Worm (Caenorhabditis elegans) whole organism, L1 larva: Measurements from ENCODE around the gene vha-7.
A peak's percentile ranks its signal among the peaks of the same experiment; 100 is the strongest.

ENCODE experiments used
- C34B4.2 ChIP-seq: sonication (generic microtip); optimal IDR thresholded peaks from 2 replicates; lab custom pipeline; 2017; ENCODE audit warnings: mild to moderate bottlenecking, missing genetic modification characterization, missing compliant biosample characterization
- alr-1 ChIP-seq: fragments of 200-800 bp; sonication (Bioruptor generic); optimal IDR thresholded peaks from 2 replicates; lab custom pipeline; 2018; ENCODE audit warnings: borderline replicate concordance, mild to moderate bottlenecking, missing genetic modification characterization, missing compliant biosample characterization
- aly-2 ChIP-seq: fragments of 150-350 bp; optimal IDR thresholded peaks from 2 replicates; lab custom pipeline; 2014; ENCODE audit warnings: missing biosample characterization, missing genetic modification characterization
- ama-1 ChIP-seq: fragments of 150-350 bp; optimal IDR thresholded peaks from 2 replicates; lab custom pipeline; 2014
- blmp-1 ChIP-seq: fragments of 150-350 bp; optimal IDR thresholded peaks from 2 replicates; lab custom pipeline; 2014; ENCODE audit warnings: missing biosample characterization, missing genetic modification characterization
- ceh-8 ChIP-seq: fragments of 200-800 bp; sonication (Bioruptor generic); optimal IDR thresholded peaks from 2 replicates; lab custom pipeline; 2018; ENCODE audit warnings: mild to moderate bottlenecking, missing genetic modification characterization, moderate library complexity, missing compliant biosample characterization
- ceh-88 ChIP-seq: fragments of 200-800 bp; sonication (Bioruptor generic); IDR thresholded peaks from 2 replicates; pipeline ENCODE4 v1.3.6; 2022; ENCODE audit warnings: missing genetic modification characterization, missing compliant biosample characterization
- ceh-90 ChIP-seq: sonication (generic microtip); optimal IDR thresholded peaks from 2 replicates; lab custom pipeline; 2016; ENCODE audit warnings: missing genetic modification characterization, missing compliant biosample characterization
- dpl-1 ChIP-seq, 3 experiments: fragments of 150-350 bp in 2 of 3; sonication (generic microtip) in 1 of 3; optimal IDR thresholded peaks; 2 replicates each; lab custom pipeline; 2014 to 2017; ENCODE audit warnings: missing biosample characterization in 3 of 3, missing genetic modification characterization in 3 of 3, missing genetic modification reagents in 3 of 3
- dsc-1 ChIP-seq: sonication (generic microtip); optimal IDR thresholded peaks from 2 replicates; lab custom pipeline; 2016; ENCODE audit warnings: mild to moderate bottlenecking, missing genetic modification characterization, missing compliant biosample characterization
- efl-1 ChIP-seq, 4 experiments: fragments of 150-350 bp; optimal IDR thresholded peaks in 3 of 4; peaks in 1 of 4; 1 replicate in 1 of 4; 2 replicates in 3 of 4; lab custom pipeline; 2014; ENCODE audit warnings: missing biosample characterization in 2 of 4, missing genetic modification characterization in 2 of 4, missing genetic modification reagents in 2 of 4
- elt-3 ChIP-seq, 6 experiments: fragments of 150-350 bp in 1 of 6; sonication (generic microtip); optimal IDR thresholded peaks; 2 replicates each; lab custom pipeline; 2017 to 2018; ENCODE audit warnings: missing biosample characterization in 6 of 6, missing genetic modification characterization in 6 of 6, inconsistent platforms in 1 of 6
- ets-5 ChIP-seq: fragments of 200-800 bp; sonication (Bioruptor generic); IDR thresholded peaks from 2 replicates; pipeline ENCODE4 v1.3.6; 2022; ENCODE audit warnings: missing genetic modification characterization, missing compliant biosample characterization
- fkh-10 ChIP-seq: sonication (generic microtip); optimal IDR thresholded peaks from 2 replicates; lab custom pipeline; 2017; ENCODE audit warnings: missing biosample characterization, missing genetic modification reagents, missing genetic modification characterization
- fos-1 ChIP-seq: fragments of 150-350 bp; optimal IDR thresholded peaks from 2 replicates; lab custom pipeline; 2014; ENCODE audit warnings: missing biosample characterization, missing genetic modification characterization
- hpl-2 ChIP-seq: fragments of 150-350 bp; optimal IDR thresholded peaks from 2 replicates; lab custom pipeline; 2014; ENCODE audit warnings: missing biosample characterization, missing genetic modification reagents, missing genetic modification characterization
- irx-1 ChIP-seq: sonication (generic microtip); optimal IDR thresholded peaks from 2 replicates; lab custom pipeline; 2016; ENCODE audit warnings: missing genetic modification characterization, missing compliant biosample characterization
- isw-1 ChIP-seq: fragments of 200-800 bp; sonication (Bioruptor generic); IDR thresholded peaks from 2 replicates; pipeline ENCODE4 v1.3.6; 2022; ENCODE audit warnings: missing genetic modification characterization, missing compliant biosample characterization
- jun-1 ChIP-seq: fragments of 150-350 bp; optimal IDR thresholded peaks from 2 replicates; lab custom pipeline; 2014; ENCODE audit warnings: missing biosample characterization, missing genetic modification reagents, missing genetic modification characterization
- lin-14 ChIP-seq: fragments of 200-800 bp; sonication (Bioruptor generic); optimal IDR thresholded peaks from 2 replicates; lab custom pipeline; 2018; ENCODE audit warnings: mild to moderate bottlenecking, missing genetic modification characterization, moderate library complexity, missing compliant biosample characterization
- lin-35 ChIP-seq, 2 experiments: fragments of 150-350 bp; optimal IDR thresholded peaks; 2 replicates each; lab custom pipeline; 2014; ENCODE audit warnings: missing biosample characterization in 2 of 2, missing genetic modification characterization in 2 of 2, missing genetic modification reagents in 2 of 2
- lin-39 ChIP-seq: fragments of 150-350 bp; optimal IDR thresholded peaks from 2 replicates; lab custom pipeline; 2014; ENCODE audit warnings: missing biosample characterization, missing genetic modification reagents, missing genetic modification characterization
- lir-3 ChIP-seq: sonication (generic microtip); optimal IDR thresholded peaks from 2 replicates; lab custom pipeline; 2016; ENCODE audit warnings: mild to moderate bottlenecking, missing genetic modification characterization, moderate library complexity, missing compliant biosample characterization; ENCODE audit not compliant: poor library complexity
- lsy-2 ChIP-seq, 2 experiments: fragments of 150-350 bp; optimal IDR thresholded peaks; 2 replicates each; lab custom pipeline; 2014; ENCODE audit warnings: missing biosample characterization in 2 of 2, missing genetic modification characterization in 2 of 2
- mep-1 ChIP-seq: fragments of 150-350 bp; optimal IDR thresholded peaks from 2 replicates; lab custom pipeline; 2014; ENCODE audit warnings: missing biosample characterization, missing genetic modification characterization
- nhr-20 ChIP-seq: sonication (generic microtip); optimal IDR thresholded peaks from 2 replicates; lab custom pipeline; 2016; ENCODE audit warnings: mild to moderate bottlenecking, missing genetic modification characterization, missing compliant biosample characterization
- nhr-237 ChIP-seq: fragments of 150-350 bp; optimal IDR thresholded peaks from 2 replicates; lab custom pipeline; 2014; ENCODE audit warnings: missing biosample characterization, missing genetic modification characterization
- nhr-47 ChIP-seq: sonication (generic microtip); optimal IDR thresholded peaks from 2 replicates; lab custom pipeline; 2016; ENCODE audit warnings: mild to moderate bottlenecking, missing genetic modification characterization, moderate library complexity, missing compliant biosample characterization
- nhr-71 ChIP-seq: sonication (generic microtip); optimal IDR thresholded peaks from 2 replicates; lab custom pipeline; 2016; ENCODE audit warnings: mild to moderate bottlenecking, missing genetic modification characterization, moderate library complexity, missing compliant biosample characterization
- nhr-77 ChIP-seq: fragments of 150-350 bp; optimal IDR thresholded peaks from 2 replicates; lab custom pipeline; 2014; ENCODE audit warnings: missing biosample characterization, missing genetic modification characterization
- nhr-84 ChIP-seq: sonication (generic microtip); optimal IDR thresholded peaks from 2 replicates; lab custom pipeline; 2017; ENCODE audit warnings: missing biosample characterization, missing genetic modification characterization
- nhr-85 ChIP-seq: sonication (generic microtip); peaks from one replicate; lab custom pipeline; 2016; ENCODE audit warnings: missing genetic modification characterization, inconsistent platforms, missing compliant biosample characterization
- pax-3 ChIP-seq: fragments of 200-800 bp; sonication (Bioruptor generic); optimal IDR thresholded peaks from 2 replicates; lab custom pipeline; 2018; ENCODE audit warnings: mild to moderate bottlenecking, missing genetic modification characterization, moderate library complexity, missing compliant biosample characterization
- rnt-1 ChIP-seq: sonication (generic microtip); optimal IDR thresholded peaks from 2 replicates; lab custom pipeline; 2016; ENCODE audit warnings: mild to moderate bottlenecking, missing genetic modification characterization, moderate library complexity, missing compliant biosample characterization
- snpc-4 ChIP-seq: fragments of 150-350 bp; optimal IDR thresholded peaks from 2 replicates; lab custom pipeline; 2014; ENCODE audit warnings: missing biosample characterization, missing genetic modification characterization
- snu-23 ChIP-seq: sonication (generic microtip); optimal IDR thresholded peaks from 2 replicates; lab custom pipeline; 2016; ENCODE audit warnings: missing genetic modification characterization, missing compliant biosample characterization
- swsn-7 ChIP-seq: sonication (generic microtip); optimal IDR thresholded peaks from 2 replicates; lab custom pipeline; 2016; ENCODE audit warnings: missing genetic modification characterization, missing compliant biosample characterization
- tbx-2 ChIP-seq: sonication (generic microtip); optimal IDR thresholded peaks from 2 replicates; lab custom pipeline; 2016; ENCODE audit warnings: missing genetic modification characterization, missing compliant biosample characterization
- tlp-1 ChIP-seq: fragments of 150-350 bp; optimal IDR thresholded peaks from 2 replicates; lab custom pipeline; 2014; ENCODE audit warnings: missing biosample characterization, missing genetic modification characterization
- unc-130 ChIP-seq: fragments of 150-350 bp; optimal IDR thresholded peaks from 2 replicates; lab custom pipeline; 2017; ENCODE audit warnings: missing biosample characterization, missing genetic modification characterization, inconsistent platforms
- unc-30 ChIP-seq: sonication (generic microtip); optimal IDR thresholded peaks from 2 replicates; lab custom pipeline; 2017; ENCODE audit warnings: missing biosample characterization, missing genetic modification characterization
- unc-98 ChIP-seq: fragments of 200-800 bp; sonication (Bioruptor generic); IDR thresholded peaks from 2 replicates; pipeline ENCODE4 v1.3.6; 2022; ENCODE audit warnings: missing genetic modification characterization, missing compliant biosample characterization
- xbp-1 ChIP-seq: sonication (generic microtip); optimal IDR thresholded peaks from 2 replicates; lab custom pipeline; 2016; ENCODE audit warnings: missing genetic modification characterization, missing compliant biosample characterization
- ztf-4 ChIP-seq: fragments of 150-350 bp; optimal IDR thresholded peaks from 2 replicates; lab custom pipeline; 2014; ENCODE audit warnings: missing biosample characterization, missing genetic modification characterization

Gene vha-7

DNA sequence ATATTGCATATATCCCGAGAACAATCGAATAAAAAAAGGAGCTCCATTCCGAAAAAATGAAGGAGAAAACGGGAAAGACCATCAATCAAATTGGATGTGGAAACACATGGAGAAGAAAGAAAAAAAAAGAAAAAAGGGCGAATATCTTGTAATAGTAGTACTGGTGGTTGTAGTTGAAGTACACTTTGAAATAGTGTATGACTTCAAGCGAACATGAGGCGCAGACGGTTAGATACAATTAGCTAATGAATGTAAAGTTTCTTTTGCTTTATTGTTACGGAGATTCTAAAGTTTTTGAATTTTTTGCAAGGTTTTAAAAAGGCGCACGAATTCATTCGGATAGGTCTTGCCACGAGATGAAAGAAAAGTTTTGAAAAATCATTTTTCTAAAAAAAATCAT lies 7.8 kb upstream of the vha-7 start:
- TF ChIP-seq mep-1 (tag; lab: Kevin White, UChicago) (peak; percentile 23), unc-130 (tag; lab: Kevin White, UChicago) (no peak), nhr-85 (tag; lab: Kevin White, UChicago) (peak; percentile 37), xbp-1 (no peak), unc-30 (tag; lab: Kevin White, UChicago) (no peak), ztf-4 (tag; lab: Kevin White, UChicago) (no peak), ama-1 (lab: Kevin White, UChicago) (no peak), dsc-1 (tag; lab: Kevin White, UChicago) (peak; percentile 21), ets-5 (GFP tag; lab: Robert Waterston, UW) (no peak)
- TF ChIP-seq, all 84 proteins: peak for 3

ce11 chrIV:12633825-12634224 lies 6.4 kb upstream of the vha-7 start:
- TF ChIP-seq mep-1 (tag; lab: Kevin White, UChicago) (peak; percentile 58), lsy-2 (tag; optimal IDR thresholded peaks at IDR 0.05; lab: Kevin White, UChicago) (peak in 1 of 2 experiments; percentile 32), tbx-2 (tag; lab: Kevin White, UChicago) (no peak), hpl-2 (no peak), blmp-1 (tag; lab: Kevin White, UChicago) (peak; percentile 77), unc-98 (GFP tag; lab: Robert Waterston, UW) (no peak), nhr-85 (tag; lab: Kevin White, UChicago) (peak; percentile 58), tlp-1 (tag; lab: Kevin White, UChicago) (no peak), dsc-1 (tag; lab: Kevin White, UChicago) (peak; percentile 59), nhr-84 (no peak), dpl-1 (GFP tag; optimal IDR thresholded peaks at IDR 0.05; lab: Kevin White, UChicago) (no peak), snpc-4 (tag; lab: Kevin White, UChicago) (no peak), lin-14 (GFP tag; lab: Kevin White, UChicago) (peak; percentile 69), swsn-7 (tag; lab: Kevin White, UChicago) (no peak), nhr-237 (no peak), ceh-90 (tag; lab: Kevin White, UChicago) (no peak), ceh-8 (GFP tag; lab: Kevin White, UChicago) (no peak), snu-23 (peak; percentile 52), pax-3 (tag; lab: Kevin White, UChicago) (no peak), aly-2 (no peak), isw-1 (GFP tag; lab: Robert Waterston, UW) (no peak), elt-3 (tag; optimal IDR thresholded peaks at IDR 0.05; lab: Kevin White, UChicago) (peak in 3 of 6 experiments; percentile 5 to 41 (median 18)), efl-1 (optimal IDR thresholded peaks at IDR 0.05; lab: Kevin White, UChicago) (no peak), efl-1 (GFP tag; optimal IDR thresholded peaks at IDR 0.05 in 1 of 2; lab: Kevin White, UChicago) (peak in 1 of 2 experiments; percentile 85), lin-35 (GFP tag; optimal IDR thresholded peaks at IDR 0.05; lab: Kevin White, UChicago) (peak in 1 of 2 experiments; percentile 40), fos-1 (tag; lab: Kevin White, UChicago) (peak; percentile 10), irx-1 (tag; lab: Kevin White, UChicago) (no peak), alr-1 (tag; lab: Kevin White, UChicago) (no peak)

DNA sequence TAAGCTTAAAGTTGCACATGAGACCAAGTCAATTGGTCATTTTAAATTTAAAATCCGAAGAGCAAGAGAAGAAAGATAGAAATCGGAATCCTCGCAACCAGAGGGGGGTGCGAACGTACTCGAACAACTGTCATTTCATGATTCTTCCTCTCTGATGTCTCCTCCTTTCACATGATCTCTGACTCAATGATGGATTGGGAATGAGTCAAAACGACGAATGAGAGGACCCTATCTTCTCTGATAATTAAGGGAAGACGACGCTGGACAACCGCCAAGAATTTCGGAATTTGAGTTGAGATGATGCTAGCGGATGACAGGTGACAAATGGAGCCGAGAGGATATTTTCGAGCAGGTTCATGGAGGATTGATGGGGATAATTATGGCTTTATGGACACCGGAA lies 2.9 kb upstream of the vha-7 start:
- no peak for TF ChIP-seq jun-1
- peak; percentile 4 for TF ChIP-seq ztf-4 (tag; lab: Kevin White, UChicago)
- peak; percentile 12 for TF ChIP-seq lir-3 (tag; lab: Kevin White, UChicago)
- peak; percentile 29 for TF ChIP-seq swsn-7 (tag; lab: Kevin White, UChicago)
- TF ChIP-seq nhr-20 (tag; lab: Kevin White, UChicago), result peak; percentile 40
- TF ChIP-seq unc-130 (tag; lab: Kevin White, UChicago), result peak; percentile 39
- TF ChIP-seq lsy-2 (tag; optimal IDR thresholded peaks at IDR 0.05; lab: Kevin White, UChicago), result peak; percentile 17 to 54
- TF ChIP-seq rnt-1 (tag; lab: Kevin White, UChicago), result peak; percentile 80
- peak; percentile 77 for TF ChIP-seq nhr-71
- TF ChIP-seq nhr-47 (tag; lab: Kevin White, UChicago), result peak; percentile 3
- TF ChIP-seq lin-39, result peak; percentile 74
- TF ChIP-seq snu-23, result peak; percentile 54
- TF ChIP-seq lin-14 (GFP tag; lab: Kevin White, UChicago), result peak; percentile 89
- TF ChIP-seq ceh-88, result no peak
- TF ChIP-seq lin-35 (GFP tag; optimal IDR thresholded peaks at IDR 0.05; lab: Kevin White, UChicago), result peak in 1 of 2 experiments; percentile 5
- TF ChIP-seq fkh-10 (GFP tag; lab: Kevin White, UChicago), result no peak
- no peak for TF ChIP-seq C34B4.2
- peak; percentile 32 to 35 for TF ChIP-seq efl-1 (optimal IDR thresholded peaks at IDR 0.05; lab: Kevin White, UChicago)
- no peak for TF ChIP-seq efl-1 (GFP tag; optimal IDR thresholded peaks at IDR 0.05 in 1 of 2; lab: Kevin White, UChicago)
- peak; percentile 27 for TF ChIP-seq tbx-2 (tag; lab: Kevin White, UChicago)
- peak; percentile 4 for TF ChIP-seq xbp-1
- no peak for TF ChIP-seq nhr-77
- no peak for TF ChIP-seq hpl-2
